Fruit fly (Drosophila melanogaster): ENCODE data around the gene CG34456.
A peak's percentile ranks its signal among the peaks of the same experiment; 100 is the strongest.

CG34456 gene

dm6 chr3L:9366850-9367430 is 5.0 kb downstream of the CG34456 start, which contains the start of the genes Klp67A and CG4452 (continued):
- no peak for TF ChIP-seq Dfd (GFP tag; optimal IDR thresholded peaks at IDR 0.05)
- no peak for TF ChIP-seq eyg (GFP tag; optimal IDR thresholded peaks at IDR 0.05)
- TF ChIP-seq CG10565 (GFP tag; optimal IDR thresholded peaks at IDR 0.05): no peak
- peak; percentile 70 for TF ChIP-seq CG9437 (GFP tag; optimal IDR thresholded peaks at IDR 0.05)
- TF ChIP-seq mirr (GFP tag; optimal IDR thresholded peaks at IDR 0.05): no peak
- no peak for TF ChIP-seq NK7.1 (GFP tag; optimal IDR thresholded peaks at IDR 0.05)
- peak; percentile 99 for TF ChIP-seq psq (GFP tag; optimal IDR thresholded peaks at IDR 0.05)
- TF ChIP-seq CG6791 (GFP tag; IDR thresholded peaks at IDR 0.05; ENCODE audit: partially characterized antibody): peak; percentile 83
- peak; percentile 60 for TF ChIP-seq CG15601 (tag; optimal IDR thresholded peaks at IDR 0.05)
- TF ChIP-seq lola (GFP tag; optimal IDR thresholded peaks at IDR 0.05): peak in 1 of 3 experiments; percentile 56
- peak; percentile 95 for TF ChIP-seq CG16813 (GFP tag; IDR thresholded peaks at IDR 0.05; ENCODE audit: partially characterized antibody)
- TF ChIP-seq CG8765 (GFP tag; IDR thresholded peaks at IDR 0.05): no peak
- TF ChIP-seq odd (GFP tag; optimal IDR thresholded peaks at IDR 0.05): no peak
- TF ChIP-seq Max (GFP tag; optimal IDR thresholded peaks at IDR 0.05): peak; percentile 32
- no peak for TF ChIP-seq Sox100B (GFP tag; optimal IDR thresholded peaks at IDR 0.05)
- no peak for TF ChIP-seq her (GFP tag; optimal IDR thresholded peaks at IDR 0.05)
- no peak for TF ChIP-seq croc (GFP tag; conservative IDR thresholded peaks at IDR 0.05)
- TF ChIP-seq CG1233 (GFP tag; optimal IDR thresholded peaks at IDR 0.05): no peak
- peak; percentile 43 for TF ChIP-seq CG9817 (tag; optimal IDR thresholded peaks at IDR 0.05)
- peak; percentile 69; the same call in 1 of the 2 replicates for TF ChIP-seq E2f2 (GFP tag; IDR thresholded peaks at IDR 0.05)
- peak; percentile 38 for TF ChIP-seq az2 (GFP tag; optimal IDR thresholded peaks at IDR 0.05)
- TF ChIP-seq Dip2 (GFP tag; IDR thresholded peaks at IDR 0.05): no peak
- TF ChIP-seq sug (tag; optimal IDR thresholded peaks at IDR 0.05): peak; percentile 53
- TF ChIP-seq Adf1 (GFP tag; IDR thresholded peaks at IDR 0.05): no peak; the same call in 1 of the 2 replicates
- no peak for TF ChIP-seq fd96Cb (tag; optimal IDR thresholded peaks at IDR 0.05)
- TF ChIP-seq prd (optimal IDR thresholded peaks at IDR 0.05): no peak
- 0 out of 3 replicates have a peak, but pooled peaks have one; percentile 44 for TF ChIP-seq prd (GFP tag; IDR thresholded peaks at IDR 0.05)
- TF ChIP-seq gsb-n (tag; optimal IDR thresholded peaks at IDR 0.05): peak; percentile 62
- peak; percentile 55 for TF ChIP-seq tin (GFP tag; optimal IDR thresholded peaks at IDR 0.05)
- no peak for TF ChIP-seq CG4328 (GFP tag; optimal IDR thresholded peaks at IDR 0.05)
- no peak for TF ChIP-seq CG34422 (GFP tag; IDR thresholded peaks at IDR 0.05)
- TF ChIP-seq Ets65A (GFP tag): no peak
- TF ChIP-seq ATbp (GFP tag; optimal IDR thresholded peaks at IDR 0.05): no peak
- peak; percentile 20 for TF ChIP-seq CG10654 (GFP tag; optimal IDR thresholded peaks at IDR 0.05)
- TF ChIP-seq jigr1 (GFP tag; IDR thresholded peaks at IDR 0.05): no peak
- TF ChIP-seq Hsf (GFP tag; optimal IDR thresholded peaks at IDR 0.05): peak; percentile 48
- TF ChIP-seq nau (GFP tag; optimal IDR thresholded peaks at IDR 0.05): no peak
- TF ChIP-seq CG12236 (GFP tag; optimal IDR thresholded peaks at IDR 0.05): no peak
- no peak for TF ChIP-seq CG4282 (GFP tag; optimal IDR thresholded peaks at IDR 0.05)
- no peak for TF ChIP-seq Doc2 (GFP tag; IDR thresholded peaks at IDR 0.05)
- TF ChIP-seq CG6854 (GFP tag; optimal IDR thresholded peaks at IDR 0.05): no peak
- TF ChIP-seq CG15696 (tag; optimal IDR thresholded peaks at IDR 0.05): peak; percentile 37
- TF ChIP-seq BEAF-32 (GFP tag; optimal IDR thresholded peaks at IDR 0.05): peak; percentile 98
- TF ChIP-seq CG2120 (GFP tag; optimal IDR thresholded peaks at IDR 0.05): peak; percentile 45
- peak; percentile 36 for TF ChIP-seq cato (GFP tag; optimal IDR thresholded peaks at IDR 0.05; ENCODE audit: borderline replicate concordance)
- no peak for TF ChIP-seq Tbp (GFP tag; optimal IDR thresholded peaks at IDR 0.05)
- TF ChIP-seq Dip3 (GFP tag; optimal IDR thresholded peaks at IDR 0.05): no peak
- no peak for TF ChIP-seq ac (GFP tag; optimal IDR thresholded peaks at IDR 0.05)
- TF ChIP-seq CG8924 (tag; optimal IDR thresholded peaks at IDR 0.05): peak; percentile 72
- no peak for TF ChIP-seq CG9609 (GFP tag; optimal IDR thresholded peaks at IDR 0.05)
- no peak for TF ChIP-seq ara (GFP tag; IDR thresholded peaks at IDR 0.05)

Measured in whole organism, embryonic.